Worm (Caenorhabditis elegans) whole organism, L4 larva: ENCODE results near the gene R08A2.9.

ENCODE experiments used
- lin-38 ChIP-seq: fragments of 200-800 bp; sonication (Bioruptor generic); IDR thresholded peaks from 2 replicates; pipeline ENCODE4 v1.3.6; 2022; ENCODE audit warnings: missing genetic modification reagents, missing genetic modification characterization, missing compliant biosample characterization
- lsy-2 ChIP-seq, 2 experiments: fragments of 150-350 bp in 1 of 2; sonication (generic microtip) in 1 of 2; optimal IDR thresholded peaks; 2 replicates each; lab custom pipeline; 2014 to 2017; ENCODE audit warnings: missing biosample characterization in 2 of 2, missing genetic modification characterization in 2 of 2
- nhr-25 ChIP-seq: sonication (generic microtip); optimal IDR thresholded peaks from 2 replicates; lab custom pipeline; 2017; ENCODE audit warnings: missing genetic modification characterization, mild to moderate bottlenecking, missing compliant biosample characterization, antibody characterized with exemption, moderate library complexity, borderline replicate concordance; ENCODE audit not compliant: insufficient read depth
- snpc-4 ChIP-seq: fragments of 150-350 bp; optimal IDR thresholded peaks from 2 replicates; lab custom pipeline; 2014; ENCODE audit warnings: missing biosample characterization, missing genetic modification characterization
- ztf-11 ChIP-seq: fragments of 150-350 bp; optimal IDR thresholded peaks from 2 replicates; lab custom pipeline; 2014; ENCODE audit warnings: missing biosample characterization, missing genetic modification characterization

DNA sequence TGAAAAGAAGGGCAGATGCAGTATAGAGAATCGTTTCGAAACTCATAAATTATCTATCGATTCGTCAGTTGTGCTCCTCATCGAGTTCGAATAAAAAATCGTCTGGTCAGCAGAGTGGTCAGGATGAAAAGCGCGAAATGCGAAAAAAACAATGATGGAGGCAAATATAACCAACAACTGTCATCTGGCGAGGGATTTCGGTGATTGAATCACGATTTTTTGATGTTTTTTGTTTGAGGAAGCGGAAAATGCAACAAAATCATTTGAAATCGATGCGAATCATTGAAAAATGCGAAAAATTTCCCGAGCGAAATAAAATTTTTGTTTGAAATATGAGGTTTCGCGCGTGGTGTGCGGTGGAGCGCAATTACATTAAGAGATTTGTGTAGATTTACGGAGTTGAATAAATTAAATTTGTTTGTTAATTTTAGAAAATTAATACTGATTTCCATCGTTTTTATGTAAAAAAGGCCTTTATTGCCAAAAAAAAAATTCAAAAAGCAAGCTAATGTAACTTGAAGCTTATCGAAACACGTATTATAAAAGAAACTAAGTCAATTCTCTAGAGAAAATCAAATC is 26.2 kb downstream of the R08A2.9 start, which contains the start of gene unc-61:
- TF ChIP-seq ztf-11 (tag; lab: Kevin White, UChicago) (no peak), nhr-25 (tag; lab: Kevin White, UChicago) (no peak), lin-38 (GFP tag; lab: Robert Waterston, UW) (peak; percentile 85; the same call in 1 of the 2 replicates), lsy-2 (tag; optimal IDR thresholded peaks at IDR 0.05; lab: Kevin White, UChicago) (no peak), snpc-4 (tag; lab: Kevin White, UChicago) (no peak)
